Worm (Caenorhabditis elegans): Measurements from ENCODE around the gene drr-2.

drr-2 gene

DNA sequence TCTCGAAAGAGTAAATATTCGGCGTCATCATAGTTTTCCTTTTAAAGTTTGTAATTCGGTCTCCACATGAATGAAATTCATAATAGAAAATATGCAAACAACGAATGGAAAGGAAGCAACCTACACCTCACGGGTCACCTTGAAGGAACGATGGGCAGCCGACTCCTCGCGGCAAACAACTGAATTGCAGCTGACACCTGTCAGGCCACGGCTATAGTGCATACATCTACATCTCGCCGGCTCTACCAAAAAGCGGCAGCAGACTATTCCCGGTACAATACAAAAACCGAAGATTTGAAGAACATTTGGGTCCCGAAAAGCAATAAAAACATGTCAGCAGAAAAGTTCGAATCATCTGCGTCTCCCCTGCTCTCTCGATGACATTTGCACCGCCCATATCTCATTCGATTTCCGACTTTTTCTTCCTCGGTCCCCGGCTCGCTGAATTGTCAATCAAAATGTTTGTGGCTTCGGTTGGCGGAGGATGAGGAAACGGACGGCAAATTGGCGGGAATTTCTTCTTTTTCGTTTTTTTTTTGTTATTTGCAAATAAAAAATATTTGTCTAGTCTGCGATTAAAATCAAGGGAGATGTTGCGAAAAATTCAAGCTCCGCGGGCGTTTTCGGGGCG is 7.5 kb downstream of the drr-2 start:
- TF ChIP-seq him-1 (tag; optimal IDR thresholded peaks at IDR 0.05) (no peak), dao-5 (tag; optimal IDR thresholded peaks at IDR 0.05) (no peak), W03F9.2 (tag; optimal IDR thresholded peaks at IDR 0.05) (no peak)

DNA sequence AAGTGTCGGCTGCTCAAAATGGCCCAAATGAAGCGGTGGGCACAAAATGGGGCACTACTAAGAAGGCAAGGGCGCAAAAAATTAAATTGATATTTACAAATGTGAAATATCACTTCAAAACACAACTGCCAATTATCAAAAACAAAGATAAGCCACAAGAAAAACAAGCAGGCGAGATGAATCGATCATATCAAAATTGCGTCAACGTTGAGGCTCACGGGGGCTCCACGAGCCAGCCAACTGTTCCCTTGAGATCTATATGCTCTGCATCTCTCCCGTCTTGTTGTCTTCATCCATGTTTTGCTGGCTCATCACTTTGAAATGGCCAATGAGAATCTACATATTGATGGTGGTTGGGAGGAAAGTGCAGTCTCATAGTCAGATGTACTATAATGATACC is 8.1 kb downstream of the drr-2 start:
- TF ChIP-seq him-1 (tag; optimal IDR thresholded peaks at IDR 0.05) = no peak
- no peak for TF ChIP-seq W03F9.2 (tag; optimal IDR thresholded peaks at IDR 0.05)
- no peak for TF ChIP-seq dao-5 (tag; optimal IDR thresholded peaks at IDR 0.05)

ce11 chrIII:13633826-13634225 is 9.5 kb downstream of the drr-2 start:
- TF ChIP-seq dao-5 (tag; optimal IDR thresholded peaks at IDR 0.05) = no peak
- TF ChIP-seq W03F9.2 (tag; optimal IDR thresholded peaks at IDR 0.05) = no peak
- no peak for TF ChIP-seq him-1 (tag; optimal IDR thresholded peaks at IDR 0.05)

DNA sequence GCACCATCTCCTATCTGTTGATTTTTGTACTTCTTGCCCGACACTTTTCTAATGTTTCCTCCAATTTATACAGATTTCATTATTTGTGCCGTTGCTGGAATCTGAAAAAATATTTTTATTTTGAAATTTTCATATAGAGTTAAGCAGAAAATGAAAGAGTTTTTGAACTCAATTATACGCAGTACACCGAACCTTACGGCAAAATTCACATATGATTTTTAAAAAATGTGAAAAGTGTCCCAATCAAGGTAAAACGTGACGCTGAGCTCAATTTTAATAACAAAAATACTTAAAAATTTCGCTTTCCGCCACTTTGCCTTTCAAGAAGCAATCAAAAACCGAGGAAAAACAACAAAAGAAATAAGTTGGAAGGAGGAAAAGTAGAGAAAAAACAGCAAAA is 12.7 kb downstream of the drr-2 start, which contains the start of gene arrd-17:
Gene arrd-17 (minus strand): TSS at position 101 of the 400 bp plus-strand sequence.
- no peak for TF ChIP-seq dao-5 (tag; optimal IDR thresholded peaks at IDR 0.05)
- no peak for TF ChIP-seq him-1 (tag; optimal IDR thresholded peaks at IDR 0.05)
- TF ChIP-seq W03F9.2 (tag; optimal IDR thresholded peaks at IDR 0.05) = no peak

- no peak for TF ChIP-seq him-1 (tag; optimal IDR thresholded peaks at IDR 0.05)
- no peak for TF ChIP-seq dao-5 (tag; optimal IDR thresholded peaks at IDR 0.05)
- no peak for TF ChIP-seq W03F9.2 (tag; optimal IDR thresholded peaks at IDR 0.05)
These were observed 16.7 kb downstream of the drr-2 start, which contains the start of gene T12D8.5 for ce11 chrIII:13626692-13627091. Gene T12D8.5 (minus strand): TSS chrIII:13626786.

- TF ChIP-seq dao-5 (tag; optimal IDR thresholded peaks at IDR 0.05) = peak; percentile 0
- no peak for TF ChIP-seq him-1 (tag; optimal IDR thresholded peaks at IDR 0.05)
- no peak for TF ChIP-seq W03F9.2 (tag; optimal IDR thresholded peaks at IDR 0.05)
These were observed 17.5 kb downstream of the drr-2 start for ce11 chrIII:13625650-13626430.

ce11 chrIII:13624226-13624625 is 19.1 kb downstream of the drr-2 start, which contains the start of gene taf-9:
Gene taf-9 (plus strand): TSS chrIII:13624276.
- TF ChIP-seq dao-5 (tag; optimal IDR thresholded peaks at IDR 0.05) (no peak), him-1 (tag; optimal IDR thresholded peaks at IDR 0.05) (no peak), W03F9.2 (tag; optimal IDR thresholded peaks at IDR 0.05) (no peak)

ce11 chrIII:13623014-13623413 is 20.4 kb downstream of the drr-2 start, which contains the start of gene mlc-5:
Gene mlc-5 (plus strand): TSS chrIII:13623314.
- TF ChIP-seq him-1 (tag; optimal IDR thresholded peaks at IDR 0.05) = no peak
- no peak for TF ChIP-seq W03F9.2 (tag; optimal IDR thresholded peaks at IDR 0.05)
- no peak for TF ChIP-seq dao-5 (tag; optimal IDR thresholded peaks at IDR 0.05)

DNA sequence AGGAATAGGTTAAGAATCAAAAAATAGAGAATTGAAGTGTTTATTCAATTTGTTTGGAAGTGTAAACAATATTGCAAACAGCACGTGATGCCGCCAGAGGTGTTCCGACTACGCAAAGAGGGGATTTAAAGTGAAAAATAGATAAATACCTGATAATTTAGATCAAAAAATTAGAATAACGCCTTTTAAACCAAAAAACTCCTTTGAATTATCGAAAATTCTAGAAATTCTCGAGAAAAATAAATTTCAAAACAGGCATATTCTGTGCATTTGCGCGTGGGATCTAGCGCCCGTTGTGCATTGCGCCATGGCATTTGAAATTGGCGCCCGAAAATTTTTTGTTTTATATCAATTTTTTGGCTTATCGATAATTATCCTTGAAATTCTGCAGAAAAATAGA is 21.1 kb downstream of the drr-2 start, which contains the start of gene hip-1:
Gene hip-1 (minus strand): TSS at position 225 of the 400 bp plus-strand sequence.
- TF ChIP-seq dao-5 (tag; optimal IDR thresholded peaks at IDR 0.05) (no peak), W03F9.2 (tag; optimal IDR thresholded peaks at IDR 0.05) (peak; percentile 84)

DNA sequence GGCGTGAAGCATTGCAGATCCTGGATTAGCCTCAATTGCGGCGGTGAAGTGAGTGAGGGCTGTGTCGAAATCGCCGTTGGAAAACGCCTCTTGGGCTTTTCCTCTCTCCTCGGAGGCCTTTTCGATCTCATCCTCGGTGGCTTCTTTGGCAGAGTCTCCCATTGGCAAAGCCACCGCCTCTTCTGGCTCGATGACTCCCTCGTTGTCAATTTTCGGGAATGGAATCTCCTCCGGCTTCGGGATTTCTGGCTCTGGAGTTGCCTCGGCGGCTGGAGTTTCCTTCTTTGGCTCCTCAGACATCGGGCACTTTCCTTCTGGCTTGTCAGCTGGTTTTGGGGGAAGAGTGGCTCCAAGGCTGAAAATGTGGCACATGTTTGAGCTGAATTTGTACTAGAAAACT is 21.7 kb downstream of the drr-2 start:
- TF ChIP-seq him-1 (tag; optimal IDR thresholded peaks at IDR 0.05) (no peak), dao-5 (tag; optimal IDR thresholded peaks at IDR 0.05) (no peak), W03F9.2 (tag; optimal IDR thresholded peaks at IDR 0.05) (no peak)

DNA sequence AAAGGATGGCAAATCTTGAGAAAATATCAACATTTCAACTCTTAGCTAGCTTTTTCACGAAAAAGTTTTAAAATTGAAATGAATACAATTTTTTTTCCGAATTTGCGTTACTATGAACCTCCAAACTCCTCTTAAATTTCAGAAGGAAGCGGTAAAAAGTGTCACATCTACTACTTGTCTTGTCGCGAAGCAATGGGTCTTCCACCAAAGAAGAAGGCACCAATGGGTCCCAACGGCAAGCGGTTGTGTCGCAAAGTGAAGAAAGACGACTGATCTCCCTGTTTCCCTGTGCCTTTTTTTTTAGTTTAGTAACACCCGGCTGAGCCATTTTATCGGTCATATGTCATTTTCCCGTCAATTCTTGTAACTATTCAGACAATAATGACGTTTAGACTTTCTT is 22.4 kb downstream of the drr-2 start:
- TF ChIP-seq W03F9.2 (tag; optimal IDR thresholded peaks at IDR 0.05) (no peak), dao-5 (tag; optimal IDR thresholded peaks at IDR 0.05) (no peak), him-1 (tag; optimal IDR thresholded peaks at IDR 0.05) (no peak)

ce11 chrIII:13616793-13617192 is 26.6 kb downstream of the drr-2 start, which contains the start of gene T12D8.9:
Gene T12D8.9 (plus strand): TSS chrIII:13617104.
- TF ChIP-seq him-1 (tag; optimal IDR thresholded peaks at IDR 0.05) = no peak
- no peak for TF ChIP-seq dao-5 (tag; optimal IDR thresholded peaks at IDR 0.05)
- no peak for TF ChIP-seq W03F9.2 (tag; optimal IDR thresholded peaks at IDR 0.05)

- TF ChIP-seq him-1 (tag; optimal IDR thresholded peaks at IDR 0.05) (no peak), dao-5 (tag; optimal IDR thresholded peaks at IDR 0.05) (no peak), W03F9.2 (tag; optimal IDR thresholded peaks at IDR 0.05) (no peak)
These were observed 27.8 kb downstream of the drr-2 start for ce11 chrIII:13615530-13615929.

ce11 chrIII:13614751-13615150 is 28.6 kb downstream of the drr-2 start:
- TF ChIP-seq dao-5 (tag; optimal IDR thresholded peaks at IDR 0.05) (no peak), him-1 (tag; optimal IDR thresholded peaks at IDR 0.05) (no peak), W03F9.2 (tag; optimal IDR thresholded peaks at IDR 0.05) (no peak)

Measured in whole organism, L4/young adult.